Worm (Caenorhabditis elegans) whole organism, L4 larva: ENCODE results near the gene mmab-1.

Experiments
- hlh-11 ChIP-seq: fragments of 200-800 bp; sonication (Bioruptor generic); optimal IDR thresholded peaks from 2 replicates; lab custom pipeline; 2018; ENCODE audit warnings: mild to moderate bottlenecking, missing genetic modification characterization, missing compliant biosample characterization
- mdl-1 ChIP-seq, 2 experiments: fragments of 150-350 bp in 1 of 2; sonication (generic microtip) in 1 of 2; optimal IDR thresholded peaks; 2 replicates each; lab custom pipeline; 2014 to 2017; ENCODE audit warnings: missing biosample characterization in 2 of 2, missing genetic modification characterization in 2 of 2
- nhr-111 ChIP-seq: fragments of 200-800 bp; sonication (Bioruptor generic); optimal IDR thresholded peaks from 2 replicates; lab custom pipeline; 2018; ENCODE audit warnings: mild to moderate bottlenecking, missing genetic modification characterization, missing compliant biosample characterization
- nhr-28 ChIP-seq: fragments of 150-350 bp; optimal IDR thresholded peaks from 2 replicates; lab custom pipeline; 2014; ENCODE audit warnings: missing biosample characterization, missing genetic modification characterization
- unc-39 ChIP-seq: sonication (generic microtip); optimal IDR thresholded peaks from 2 replicates; lab custom pipeline; 2017; ENCODE audit warnings: missing biosample characterization, missing genetic modification characterization
- zfp-2 ChIP-seq: sonication (generic microtip); optimal IDR thresholded peaks from 2 replicates; lab custom pipeline; 2016; ENCODE audit warnings: mild to moderate bottlenecking, missing genetic modification characterization, missing compliant biosample characterization

ce11 chrIII:4870478-4870877 is 51.4 kb downstream of the mmab-1 start, which contains the start of gene gipc-1:
- TF ChIP-seq zfp-2 (tag; lab: Kevin White, UChicago) (no peak), mdl-1 (tag; optimal IDR thresholded peaks at IDR 0.05; lab: Kevin White, UChicago) (no peak), nhr-111 (GFP tag; lab: Kevin White, UChicago) (no peak), hlh-11 (tag; lab: Kevin White, UChicago) (no peak), nhr-28 (tag; lab: Kevin White, UChicago) (no peak), unc-39 (tag; lab: Kevin White, UChicago) (no peak)
